Worm (Caenorhabditis elegans) whole organism, mixed stage, embryonic: ENCODE measurements around the gene C44C10.15.

Experiments
- bed-3 ChIP-seq: fragments of 200-800 bp; sonication (Bioruptor generic); optimal IDR thresholded peaks from 3 replicates; lab custom pipeline; 2018; ENCODE audit warnings: mild to moderate bottlenecking, missing genetic modification characterization, moderate library complexity, missing compliant biosample characterization
- blmp-1 ChIP-seq: fragments of 150-350 bp; optimal IDR thresholded peaks from 2 replicates; lab custom pipeline; 2014; ENCODE audit warnings: missing biosample characterization, missing genetic modification characterization
- ceh-39 ChIP-seq: fragments of 150-350 bp; optimal IDR thresholded peaks from 2 replicates; lab custom pipeline; 2014; ENCODE audit warnings: missing biosample characterization, missing genetic modification characterization
- ceh-43 ChIP-seq: fragments of 200-800 bp; sonication (Bioruptor generic); optimal IDR thresholded peaks from 2 replicates; lab custom pipeline; 2018; ENCODE audit warnings: mild to moderate bottlenecking, missing genetic modification characterization, moderate library complexity, missing compliant biosample characterization
- ceh-83 ChIP-seq: fragments of 200-800 bp; sonication (Bioruptor generic); optimal IDR thresholded peaks from 2 replicates; lab custom pipeline; 2018; ENCODE audit warnings: mild to moderate bottlenecking, missing genetic modification characterization, missing compliant biosample characterization
- ces-1 ChIP-seq: fragments of 150-350 bp; optimal IDR thresholded peaks from 2 replicates; lab custom pipeline; 2014; ENCODE audit warnings: missing biosample characterization, missing genetic modification reagents, missing genetic modification characterization
- cnd-1 ChIP-seq: fragments of 200-800 bp; sonication (Bioruptor generic); optimal IDR thresholded peaks from 2 replicates; lab custom pipeline; 2018; ENCODE audit warnings: mild to moderate bottlenecking, missing genetic modification characterization, missing compliant biosample characterization
- drap-1 ChIP-seq: fragments of 200-800 bp; sonication (Bioruptor generic); optimal IDR thresholded peaks from 3 replicates; lab custom pipeline; 2018; ENCODE audit warnings: mild to moderate bottlenecking, missing genetic modification characterization, missing compliant biosample characterization
- elt-1 ChIP-seq: sonication (generic microtip); optimal IDR thresholded peaks from 2 replicates; lab custom pipeline; 2017; ENCODE audit warnings: missing genetic modification characterization, mild to moderate bottlenecking, missing compliant biosample characterization, antibody characterized with exemption, moderate library complexity, borderline replicate concordance; ENCODE audit not compliant: insufficient read depth
- flh-1 ChIP-seq: fragments of 200-800 bp; sonication (Bioruptor generic); optimal IDR thresholded peaks from 2 replicates; lab custom pipeline; 2018; ENCODE audit warnings: mild to moderate bottlenecking, missing genetic modification characterization, moderate library complexity, missing compliant biosample characterization
- ham-2 ChIP-seq: fragments of 200-800 bp; sonication (Bioruptor generic); optimal IDR thresholded peaks from 2 replicates; lab custom pipeline; 2018; ENCODE audit warnings: mild to moderate bottlenecking, missing genetic modification characterization, missing compliant biosample characterization
- hlh-1 ChIP-seq: fragments of 150-350 bp; optimal IDR thresholded peaks from 2 replicates; lab custom pipeline; 2014; ENCODE audit warnings: missing biosample characterization, missing genetic modification reagents, missing genetic modification characterization
- lin-32 ChIP-seq: fragments of 200-800 bp; sonication (Bioruptor generic); optimal IDR thresholded peaks from 2 replicates; lab custom pipeline; 2018; ENCODE audit warnings: mild to moderate bottlenecking, missing genetic modification characterization, missing compliant biosample characterization
- lsy-2 ChIP-seq: fragments of 150-350 bp; optimal IDR thresholded peaks from 2 replicates; lab custom pipeline; 2014; ENCODE audit warnings: missing biosample characterization, missing genetic modification characterization
- mab-5 ChIP-seq: fragments of 150-350 bp; optimal IDR thresholded peaks from 2 replicates; lab custom pipeline; 2014; ENCODE audit warnings: missing biosample characterization, missing genetic modification characterization
- mep-1 ChIP-seq: fragments of 150-350 bp; optimal IDR thresholded peaks from 2 replicates; lab custom pipeline; 2017; ENCODE audit warnings: missing biosample characterization, missing genetic modification reagents, missing genetic modification characterization, inconsistent platforms
- nhr-12 ChIP-seq: fragments of 150-350 bp; optimal IDR thresholded peaks from 2 replicates; lab custom pipeline; 2014; ENCODE audit warnings: missing biosample characterization, missing genetic modification characterization
- nhr-2 ChIP-seq: fragments of 150-350 bp; optimal IDR thresholded peaks from 2 replicates; lab custom pipeline; 2014; ENCODE audit warnings: missing biosample characterization, missing genetic modification characterization
- nhr-237 ChIP-seq: fragments of 150-350 bp; optimal IDR thresholded peaks from 2 replicates; lab custom pipeline; 2014; ENCODE audit warnings: missing biosample characterization, missing genetic modification characterization
- nhr-28 ChIP-seq: fragments of 150-350 bp; optimal IDR thresholded peaks from 2 replicates; lab custom pipeline; 2014; ENCODE audit warnings: missing biosample characterization, missing genetic modification characterization
- pha-4 ChIP-seq: fragments of 150-350 bp; optimal IDR thresholded peaks from 2 replicates; lab custom pipeline; 2018; ENCODE audit warnings: missing biosample characterization, missing genetic modification reagents, missing genetic modification characterization
- sem-2 ChIP-seq: fragments of 200-800 bp; sonication (Bioruptor generic); optimal IDR thresholded peaks from 2 replicates; lab custom pipeline; 2018; ENCODE audit warnings: mild to moderate bottlenecking, missing genetic modification characterization, missing compliant biosample characterization
- sptf-1 ChIP-seq: sonication (generic microtip); optimal IDR thresholded peaks from 2 replicates; lab custom pipeline; 2017; ENCODE audit warnings: mild to moderate bottlenecking, missing genetic modification characterization, moderate library complexity, missing compliant biosample characterization
- tbx-8 ChIP-seq: fragments of 200-800 bp; sonication (Bioruptor generic); optimal IDR thresholded peaks from 2 replicates; lab custom pipeline; 2018; ENCODE audit warnings: mild to moderate bottlenecking, missing genetic modification characterization, moderate library complexity, missing compliant biosample characterization
- unc-39 ChIP-seq: fragments of 150-350 bp; optimal IDR thresholded peaks from 2 replicates; lab custom pipeline; 2014; ENCODE audit warnings: missing biosample characterization, missing genetic modification characterization
- unc-62 ChIP-seq: fragments of 150-350 bp; optimal IDR thresholded peaks from 2 replicates; lab custom pipeline; 2014; ENCODE audit warnings: missing biosample characterization, missing genetic modification reagents, missing genetic modification characterization
- zip-8 ChIP-seq: fragments of 150-350 bp; optimal IDR thresholded peaks from 2 replicates; lab custom pipeline; 2014; ENCODE audit warnings: missing biosample characterization, missing genetic modification characterization

C44C10.15 gene

DNA sequence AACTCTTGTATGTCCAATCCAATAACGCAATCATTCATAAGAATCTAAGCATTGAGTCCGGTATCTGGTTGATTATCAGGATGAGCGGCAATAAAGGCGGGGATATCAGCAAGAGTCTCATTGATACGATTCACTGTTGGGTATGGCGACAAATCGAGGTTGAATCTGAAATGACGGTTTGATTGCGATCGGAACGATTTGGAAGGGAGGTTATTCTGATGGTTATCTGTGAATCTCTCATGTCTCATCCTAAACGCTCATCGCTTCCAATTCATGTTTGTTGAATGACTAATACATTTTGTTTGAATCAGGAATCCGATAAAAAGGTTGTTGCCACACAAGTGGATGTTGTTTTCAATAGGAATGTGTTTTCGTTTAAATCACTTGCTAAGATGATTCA lies 26.3 kb upstream of the C44C10.15 start:
- TF ChIP-seq tbx-8 (GFP tag; lab: Kevin White, UChicago), result no peak
- peak; percentile 49 for TF ChIP-seq ham-2 (GFP tag; lab: Kevin White, UChicago)
- no peak for TF ChIP-seq mab-5
- TF ChIP-seq blmp-1 (tag; lab: Kevin White, UChicago), result no peak
- no peak for TF ChIP-seq lin-32 (GFP tag; lab: Kevin White, UChicago)
- no peak for TF ChIP-seq nhr-2 (tag; lab: Kevin White, UChicago)
- no peak for TF ChIP-seq ceh-39 (tag; lab: Kevin White, UChicago)
- TF ChIP-seq unc-62 (GFP tag; lab: Kevin White, UChicago), result no peak
- TF ChIP-seq zip-8 (tag; lab: Kevin White, UChicago), result no peak
- TF ChIP-seq elt-1 (tag; lab: Kevin White, UChicago), result peak; percentile 97
- TF ChIP-seq mep-1 (tag; lab: Kevin White, UChicago), result no peak

DNA sequence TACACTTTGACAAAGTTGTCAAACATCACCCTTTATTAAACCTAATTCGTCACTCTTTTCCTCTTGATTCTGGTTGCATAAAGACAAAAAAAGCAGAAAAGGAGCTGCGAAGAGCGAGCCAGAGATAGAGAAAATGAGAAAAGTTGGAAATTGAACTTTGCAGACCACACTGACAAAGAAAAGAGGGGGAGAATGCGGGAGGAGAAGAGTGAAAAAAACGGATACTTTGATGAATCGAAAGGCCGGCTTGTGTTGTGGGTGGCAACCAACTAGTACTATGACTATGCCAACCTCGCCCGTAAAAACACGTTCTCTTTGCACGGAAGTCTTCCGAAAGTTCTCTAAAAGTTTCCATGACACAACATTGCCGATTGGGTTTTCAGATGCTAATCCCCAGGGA lies 25.5 kb upstream of the C44C10.15 start:
- TF ChIP-seq elt-1 (tag; lab: Kevin White, UChicago), result no peak
- TF ChIP-seq ceh-43 (GFP tag; lab: Kevin White, UChicago), result no peak
- TF ChIP-seq bed-3 (GFP tag; lab: Kevin White, UChicago), result no peak
- TF ChIP-seq blmp-1 (tag; lab: Kevin White, UChicago), result no peak
- no peak for TF ChIP-seq nhr-2 (tag; lab: Kevin White, UChicago)
- no peak for TF ChIP-seq nhr-12 (tag; lab: Kevin White, UChicago)
- TF ChIP-seq unc-39 (tag; lab: Kevin White, UChicago), result no peak
- TF ChIP-seq flh-1 (GFP tag; lab: Kevin White, UChicago), result no peak
- no peak for TF ChIP-seq nhr-237 (tag; lab: Kevin White, UChicago)
- no peak for TF ChIP-seq tbx-8 (GFP tag; lab: Kevin White, UChicago)

DNA sequence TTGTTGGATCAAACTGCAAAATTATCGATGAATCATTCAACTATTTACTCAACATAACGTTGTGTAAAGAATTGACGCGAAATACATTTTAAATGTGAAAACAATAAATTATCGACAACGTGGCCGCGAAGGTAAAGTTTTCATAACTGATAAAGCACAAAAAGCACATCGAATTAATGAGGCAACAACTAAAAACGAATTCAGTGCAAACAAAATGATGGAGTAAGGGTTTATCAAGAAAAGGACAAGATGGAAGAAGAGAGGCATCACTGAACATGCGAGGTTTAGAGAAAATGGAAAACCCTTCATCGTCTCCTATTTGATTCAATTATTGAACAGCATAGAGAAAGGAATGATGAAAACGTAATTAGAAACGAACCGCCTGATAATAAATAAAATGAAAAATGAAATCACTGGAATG lies 23.6 kb upstream of the C44C10.15 start, which contains the start of gene D1053.4:
Gene D1053.4 (minus strand): TSS at position 20 of the 421 bp plus-strand sequence.
- peak; percentile 96 for TF ChIP-seq ces-1
- no peak for TF ChIP-seq flh-1 (GFP tag; lab: Kevin White, UChicago)

DNA sequence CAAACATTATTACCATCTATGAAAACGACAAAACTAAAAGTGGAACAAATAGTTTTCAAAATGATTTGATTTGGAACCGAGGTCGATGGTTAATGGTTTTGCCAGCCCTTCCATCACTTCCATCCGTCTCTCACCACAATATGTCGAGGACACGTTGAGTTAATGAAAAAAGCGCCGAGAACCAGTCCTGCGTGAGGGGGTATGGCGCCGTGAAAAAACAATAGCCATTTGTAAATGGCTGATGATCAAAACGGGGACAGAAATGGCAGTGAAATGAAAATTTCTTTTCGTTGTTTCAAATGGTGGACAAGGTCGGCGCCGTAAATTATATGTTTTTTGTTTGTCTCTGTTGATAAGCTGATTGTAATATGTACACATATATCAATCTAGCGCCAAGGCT lies 19.9 kb upstream of the C44C10.15 start:
- no peak for TF ChIP-seq drap-1 (GFP tag; lab: Kevin White, UChicago)
- no peak for TF ChIP-seq lsy-2 (tag; lab: Kevin White, UChicago)
- no peak for TF ChIP-seq cnd-1 (tag; lab: Kevin White, UChicago)

DNA sequence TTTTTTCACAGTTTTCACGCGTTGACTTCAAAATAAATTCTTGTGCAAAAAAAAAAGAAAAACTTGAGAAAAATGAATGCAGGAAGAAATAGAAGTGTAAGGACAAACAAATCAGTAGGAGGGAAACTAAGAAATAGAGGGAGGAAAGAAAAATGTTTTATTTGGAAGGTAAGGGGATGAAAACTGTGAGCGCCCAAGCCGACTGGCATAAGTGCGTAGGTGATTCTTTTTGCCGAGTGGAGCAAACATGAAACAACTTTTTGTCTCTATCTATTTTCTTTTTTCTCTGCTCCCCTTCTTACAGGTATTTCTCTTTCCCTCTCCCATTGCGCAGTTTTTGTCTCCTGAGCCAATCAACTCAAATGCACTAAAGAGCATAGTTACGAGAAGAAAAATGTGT lies 18.6 kb upstream of the C44C10.15 start:
- TF ChIP-seq sptf-1 (tag; lab: Kevin White, UChicago), result no peak
- TF ChIP-seq nhr-237 (tag; lab: Kevin White, UChicago), result peak; percentile 17

DNA sequence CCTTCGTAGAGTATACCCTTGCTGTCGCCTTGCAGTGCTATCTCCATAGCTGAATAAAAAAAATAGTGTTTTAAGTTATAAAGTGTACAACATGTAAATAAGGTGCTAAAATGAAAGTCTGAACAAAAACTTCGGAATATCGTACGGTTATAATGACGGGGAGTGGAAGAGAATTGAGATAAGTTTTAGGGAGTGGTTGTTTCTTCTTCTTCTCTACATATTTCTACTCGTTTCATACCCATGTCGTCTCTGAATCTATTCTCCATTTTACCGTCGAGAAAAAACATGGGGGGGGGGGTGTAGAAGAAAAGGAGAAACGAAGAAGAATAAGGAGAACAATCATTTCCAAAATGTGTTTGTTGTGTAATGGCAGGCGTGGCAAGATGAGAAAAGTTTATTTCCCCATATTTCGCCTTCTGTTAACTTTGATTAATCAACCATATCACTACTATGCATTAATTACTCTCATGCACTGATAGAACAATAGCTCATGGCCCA lies 16.3 kb upstream of the C44C10.15 start, which contains the start of gene C44C10.9:
Gene C44C10.9 (minus strand): TSS at position 51 of the 498 bp plus-strand sequence.
- TF ChIP-seq mep-1 (tag; lab: Kevin White, UChicago), result no peak
- no peak for TF ChIP-seq mab-5
- TF ChIP-seq bed-3 (GFP tag; lab: Kevin White, UChicago), result no peak
- no peak for TF ChIP-seq sptf-1 (tag; lab: Kevin White, UChicago)
- no peak for TF ChIP-seq sem-2
- TF ChIP-seq ceh-83 (GFP tag; lab: Kevin White, UChicago), result no peak
- TF ChIP-seq nhr-237 (tag; lab: Kevin White, UChicago), result no peak
- no peak for TF ChIP-seq ceh-39 (tag; lab: Kevin White, UChicago)
- no peak for TF ChIP-seq flh-1 (GFP tag; lab: Kevin White, UChicago)
- TF ChIP-seq nhr-28 (tag; lab: Kevin White, UChicago), result no peak
- no peak for TF ChIP-seq hlh-1 (tag; lab: Kevin White, UChicago)
- TF ChIP-seq pha-4 (tag; lab: Kevin White, UChicago), result no peak
- TF ChIP-seq cnd-1 (tag; lab: Kevin White, UChicago), result no peak
- no peak for TF ChIP-seq nhr-2 (tag; lab: Kevin White, UChicago)
- TF ChIP-seq zip-8 (tag; lab: Kevin White, UChicago), result no peak
